Fruit fly (Drosophila melanogaster): ENCODE measurements around the gene CG42237.

CG42237 gene

dm6 chrX:13105220-13105619, 9.7 kb upstream of the CG42237 start:
- TF ChIP-seq woc (GFP tag; optimal IDR thresholded peaks at IDR 0.05) (no peak), Vsx2 (GFP tag; optimal IDR thresholded peaks at IDR 0.05; ENCODE audit: partially characterized antibody) (no peak), Jra (GFP tag; optimal IDR thresholded peaks at IDR 0.05) (no peak), psq (GFP tag; optimal IDR thresholded peaks at IDR 0.05) (no peak), jim (GFP tag; optimal IDR thresholded peaks at IDR 0.05) (no peak), ey (GFP tag; optimal IDR thresholded peaks at IDR 0.05) (no peak), h (GFP tag; optimal IDR thresholded peaks at IDR 0.05) (no peak), dsf (GFP tag; optimal IDR thresholded peaks at IDR 0.05; ENCODE audit: borderline replicate concordance) (no peak), foxo (GFP tag; optimal IDR thresholded peaks at IDR 0.05) (no peak), brk (GFP tag; optimal IDR thresholded peaks at IDR 0.05) (no peak), pan (optimal IDR thresholded peaks at IDR 0.05) (no peak), sv (GFP tag; optimal IDR thresholded peaks at IDR 0.05) (no peak), Myc (optimal IDR thresholded peaks at IDR 0.05) (no peak), br (GFP tag; optimal IDR thresholded peaks at IDR 0.05) (no peak), N (GFP tag; optimal IDR thresholded peaks at IDR 0.05) (no peak)

- TF ChIP-seq dsf (GFP tag; optimal IDR thresholded peaks at IDR 0.05; ENCODE audit: borderline replicate concordance) (no peak), Dfd (GFP tag; optimal IDR thresholded peaks at IDR 0.05) (no peak), Jra (GFP tag; optimal IDR thresholded peaks at IDR 0.05) (no peak), Rel (GFP tag; optimal IDR thresholded peaks at IDR 0.05) (no peak), Rel (tag; optimal IDR thresholded peaks at IDR 0.05) (no peak), Hr78 (GFP tag; optimal IDR thresholded peaks at IDR 0.05) (no peak), Hnf4 (GFP tag; optimal IDR thresholded peaks at IDR 0.05) (no peak)
Measured at dm6 chrX:13108144-13108824, 6.6 kb upstream of the CG42237 start, which contains the start of gene Fer3HCH. Gene Fer3HCH (minus strand): TSS chrX:13108194.

dm6 chrX:13109583-13110126, 5.3 kb upstream of the CG42237 start:
- TF ChIP-seq Hnf4 (GFP tag; optimal IDR thresholded peaks at IDR 0.05), result no peak
- TF ChIP-seq dsf (GFP tag; optimal IDR thresholded peaks at IDR 0.05; ENCODE audit: borderline replicate concordance), result no peak
- no peak for TF ChIP-seq dmrt93B (GFP tag; optimal IDR thresholded peaks at IDR 0.05)
- TF ChIP-seq psq (GFP tag; optimal IDR thresholded peaks at IDR 0.05), result peak; percentile 11
- no peak for TF ChIP-seq dl (GFP tag; optimal IDR thresholded peaks at IDR 0.05; ENCODE audit: insufficient read depth in 1 of 2, partially characterized antibody in 2 of 2)
- TF ChIP-seq N (GFP tag; optimal IDR thresholded peaks at IDR 0.05), result no peak
- no peak for TF ChIP-seq Dfd (GFP tag; optimal IDR thresholded peaks at IDR 0.05)
- peak; percentile 32 for TF ChIP-seq HLH106 (tag; optimal IDR thresholded peaks at IDR 0.05)

- TF ChIP-seq HLH106 (tag; optimal IDR thresholded peaks at IDR 0.05) (peak; percentile 10), Sp1 (GFP tag; optimal IDR thresholded peaks at IDR 0.05) (peak; percentile 55), brk (GFP tag; optimal IDR thresholded peaks at IDR 0.05) (no peak), Myc (optimal IDR thresholded peaks at IDR 0.05) (peak; percentile 7), Jra (GFP tag; optimal IDR thresholded peaks at IDR 0.05) (no peak), psq (GFP tag; optimal IDR thresholded peaks at IDR 0.05) (peak; percentile 84)
Measured at dm6 chrX:13111832-13112231, 3.1 kb upstream of the CG42237 start.

dm6 chrX:13112238-13112829, 2.6 kb upstream of the CG42237 start, which contains the start of gene Chpf:
Gene Chpf (minus strand): TSS chrX:13112462.
- peak; percentile 8 for TF ChIP-seq ey (GFP tag; optimal IDR thresholded peaks at IDR 0.05)
- no peak for TF ChIP-seq sv (GFP tag; optimal IDR thresholded peaks at IDR 0.05)
- TF ChIP-seq tai (GFP tag; optimal IDR thresholded peaks at IDR 0.05), result peak; percentile 10
- peak; percentile 5 for TF ChIP-seq h (GFP tag; optimal IDR thresholded peaks at IDR 0.05)
- no peak for TF ChIP-seq N (GFP tag; optimal IDR thresholded peaks at IDR 0.05)
- TF ChIP-seq woc (GFP tag; optimal IDR thresholded peaks at IDR 0.05), result peak; percentile 8
- no peak for TF ChIP-seq CG32264 (GFP tag; optimal IDR thresholded peaks at IDR 0.05)
- peak; percentile 18 for TF ChIP-seq Hr83 (GFP tag; optimal IDR thresholded peaks at IDR 0.05; ENCODE audit: poor library complexity, severe bottlenecking)
- TF ChIP-seq psq (GFP tag; optimal IDR thresholded peaks at IDR 0.05), result peak; percentile 74

All from whole organism, wandering third instar larva.